Worm (Caenorhabditis elegans): ENCODE data around the gene Y71H2B.5.

DNA sequence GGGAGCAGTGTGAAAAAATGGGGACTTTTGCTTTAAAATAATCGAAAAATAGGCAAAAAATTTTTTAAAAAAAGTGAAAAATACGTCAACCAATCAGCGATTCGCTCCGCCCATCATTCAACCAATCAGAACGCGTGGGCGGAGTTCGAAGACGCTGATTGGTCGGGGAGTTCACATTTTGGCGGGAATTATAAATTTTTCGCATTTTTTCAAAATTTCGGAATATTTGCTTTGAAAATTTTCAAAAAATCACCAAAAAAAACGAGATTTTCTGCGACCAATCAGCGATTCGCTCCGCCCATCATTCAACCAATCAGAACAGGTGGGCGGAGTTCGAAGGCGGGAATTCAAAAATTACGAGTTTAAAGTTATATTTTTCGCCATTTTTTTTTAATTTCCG is 35.4 kb upstream of the Y71H2B.5 start:
- TF ChIP-seq cog-1 (tag; optimal IDR thresholded peaks at IDR 0.05) = no peak
- no peak for TF ChIP-seq klf-2 (GFP tag; conservative IDR thresholded peaks at IDR 0.05)
- no peak for TF ChIP-seq med-1 (GFP tag; optimal IDR thresholded peaks at IDR 0.05; ENCODE audit: insufficient read depth)
- TF ChIP-seq flt-1 (GFP tag; IDR thresholded peaks at IDR 0.05) = no peak
- no peak for TF ChIP-seq ztf-23 (GFP tag; IDR thresholded peaks at IDR 0.05)
- TF ChIP-seq tab-1 (GFP tag; IDR thresholded peaks at IDR 0.05) = no peak
- TF ChIP-seq ztf-29 (GFP tag; IDR thresholded peaks at IDR 0.05) = no peak
- TF ChIP-seq ref-1 (GFP tag; conservative IDR thresholded peaks at IDR 0.05) = no peak
- no peak for TF ChIP-seq T22C8.4 (GFP tag; IDR thresholded peaks at IDR 0.05)
